Worm (Caenorhabditis elegans) whole organism, mixed stage, embryonic: ENCODE data around the gene srt-19.
"Not testable (repeated sequence)": the region's sequence is repeated elsewhere in the genome, so short reads cannot be mapped to it uniquely, and the experiment has no call there.

Experiments
- bed-3 ChIP-seq: fragments of 200-800 bp; sonication (Bioruptor generic); optimal IDR thresholded peaks from 3 replicates; lab custom pipeline; 2018; ENCODE audit warnings: mild to moderate bottlenecking, missing genetic modification characterization, moderate library complexity, missing compliant biosample characterization
- unc-62 ChIP-seq: fragments of 150-350 bp; optimal IDR thresholded peaks from 2 replicates; lab custom pipeline; 2014; ENCODE audit warnings: missing biosample characterization, missing genetic modification reagents, missing genetic modification characterization
- ztf-11 ChIP-seq: fragments of 150-350 bp; optimal IDR thresholded peaks from 2 replicates; lab custom pipeline; 2014; ENCODE audit warnings: missing biosample characterization, missing genetic modification characterization

The srt-19 gene

ce11 chrV:4336462-4336861 is 51.6 kb downstream of the srt-19 start, which contains the start of gene irld-1:
Gene irld-1 (plus strand): TSS chrV:4336762.
- not testable (repeated sequence) for TF ChIP-seq bed-3; unc-62 (GFP tag; lab: Kevin White, UChicago); ztf-11 (tag; lab: Kevin White, UChicago)
